Fruit fly (Drosophila melanogaster) whole organism, adult: ENCODE measurements around the gene Lectin-galC1.

Experiments used
- CG11617 ChIP-seq: fragments of 200-800 bp; sonication (Bioruptor generic); optimal IDR thresholded peaks from 2 replicates; lab custom pipeline; 2017; ENCODE audit warnings: mild to moderate bottlenecking, missing biosample characterization, missing genetic modification reagents, missing genetic modification characterization
- CG12768 ChIP-seq: fragments of 200-800 bp; sonication (Bioruptor generic); optimal IDR thresholded peaks from 2 replicates; lab custom pipeline; 2017; ENCODE audit warnings: missing biosample characterization, missing genetic modification characterization, mild to moderate bottlenecking, moderate library complexity, missing genetic modification reagents
- CG14711 ChIP-seq: fragments of 200-800 bp; sonication (Bioruptor generic); optimal IDR thresholded peaks from 2 replicates; lab custom pipeline; 2018; ENCODE audit warnings: missing biosample characterization, mild to moderate bottlenecking, missing genetic modification characterization, moderate library complexity
- CG1620 ChIP-seq: fragments of 200-800 bp; sonication (Bioruptor generic); optimal IDR thresholded peaks from 2 replicates; lab custom pipeline; 2016; ENCODE audit warnings: missing biosample characterization, missing genetic modification characterization
- CG33017 ChIP-seq: fragments of 200-800 bp; sonication (Bioruptor generic); optimal IDR thresholded peaks from 2 replicates; lab custom pipeline; 2018; ENCODE audit warnings: missing biosample characterization, mild to moderate bottlenecking, missing genetic modification characterization, moderate library complexity
- CG5204 ChIP-seq: fragments of 200-800 bp; sonication (Bioruptor generic); optimal IDR thresholded peaks from 2 replicates; lab custom pipeline; 2016; ENCODE audit warnings: missing biosample characterization, missing genetic modification characterization
- CG7045 ChIP-seq: fragments of 200-800 bp; sonication (Bioruptor generic); optimal IDR thresholded peaks from 2 replicates; lab custom pipeline; 2017; ENCODE audit warnings: missing biosample characterization, mild to moderate bottlenecking, missing genetic modification characterization
- CG7101 ChIP-seq: fragments of 200-800 bp; sonication (Bioruptor generic); optimal IDR thresholded peaks from 2 replicates; lab custom pipeline; 2018; ENCODE audit warnings: missing biosample characterization, mild to moderate bottlenecking, missing genetic modification characterization, moderate library complexity
- Clk ChIP-seq: fragments of 200-800 bp; sonication (Bioruptor generic); optimal IDR thresholded peaks from 2 replicates; lab custom pipeline; 2017; ENCODE audit warnings: missing biosample characterization, missing genetic modification characterization
- Crg-1 ChIP-seq: fragments of 200-800 bp; sonication (Bioruptor generic); optimal IDR thresholded peaks from 2 replicates; lab custom pipeline; 2016; ENCODE audit warnings: missing biosample characterization, missing genetic modification characterization
- Hr96 ChIP-seq: fragments of 200-800 bp; sonication (Bioruptor generic); optimal IDR thresholded peaks from 2 replicates; lab custom pipeline; 2016; ENCODE audit warnings: missing biosample characterization, missing genetic modification characterization
- Mnt ChIP-seq: fragments of 200-800 bp; sonication (Bioruptor generic); optimal IDR thresholded peaks from 2 replicates; lab custom pipeline; 2016; ENCODE audit warnings: missing biosample characterization, mild to moderate bottlenecking, missing genetic modification characterization
- bab1 ChIP-seq: fragments of 200-800 bp; sonication (Bioruptor generic); optimal IDR thresholded peaks from 3 replicates; lab custom pipeline; 2019; ENCODE audit warnings: missing biosample characterization, mild to moderate bottlenecking, missing genetic modification characterization, moderate library complexity
- cic ChIP-seq: fragments of 200-800 bp; sonication (Bioruptor generic); optimal IDR thresholded peaks from 2 replicates; lab custom pipeline; 2017; ENCODE audit warnings: missing biosample characterization, mild to moderate bottlenecking, missing genetic modification characterization, moderate library complexity
- cnc ChIP-seq, 2 experiments: fragments of >200 bp; optimal IDR thresholded peaks; 2 replicates each; lab custom pipeline; 2017
- kay ChIP-seq: fragments of 200-800 bp; sonication (Bioruptor generic); peaks from one replicate; lab custom pipeline; 2016; ENCODE audit warnings: missing biosample characterization, missing genetic modification characterization, borderline replicate concordance
- ovo ChIP-seq: fragments of 200-800 bp; sonication (Bioruptor generic); optimal IDR thresholded peaks from 2 replicates; lab custom pipeline; 2016; ENCODE audit warnings: missing biosample characterization, missing genetic modification characterization
- pad ChIP-seq: fragments of 200-800 bp; sonication (Bioruptor generic); optimal IDR thresholded peaks from 3 replicates; lab custom pipeline; 2017; ENCODE audit warnings: missing biosample characterization, missing genetic modification characterization, mild to moderate bottlenecking, moderate library complexity, missing genetic modification reagents
- tj ChIP-seq: fragments of 200-800 bp; sonication (Bioruptor generic); optimal IDR thresholded peaks from 3 replicates; lab custom pipeline; 2017; ENCODE audit warnings: missing biosample characterization, mild to moderate bottlenecking, missing genetic modification characterization, moderate library complexity
- toe ChIP-seq: fragments of 200-800 bp; sonication (Bioruptor generic); optimal IDR thresholded peaks from 2 replicates; lab custom pipeline; 2016; ENCODE audit warnings: missing biosample characterization, missing genetic modification characterization

The Lectin-galC1 gene

DNA sequence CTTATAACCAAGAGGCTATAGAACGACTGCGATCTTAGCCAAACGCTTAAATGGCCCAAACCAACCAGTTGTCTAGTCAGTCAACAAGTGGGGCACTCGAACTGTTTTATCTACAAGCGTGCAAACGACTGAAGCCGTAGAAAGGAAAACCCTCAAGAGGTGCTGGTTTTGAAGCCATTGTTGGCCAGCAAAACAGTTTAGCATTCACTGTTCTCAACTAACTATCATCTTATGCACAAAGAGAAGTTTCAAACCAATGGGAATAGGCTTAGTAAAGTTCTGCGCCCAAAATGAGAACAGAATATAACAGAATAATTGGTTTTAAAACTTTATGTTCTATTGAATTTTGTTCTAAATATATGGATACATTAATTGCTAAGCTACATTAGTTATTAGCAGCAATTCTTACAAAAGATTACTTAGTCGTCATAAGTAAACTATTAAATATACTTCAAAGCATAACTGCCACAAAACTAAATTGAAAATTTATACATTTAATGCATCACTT is 23.5 kb upstream of the Lectin-galC1 start, which contains the start of gene CG31798:
CG31798 (plus strand) TSS at position 458 of the 508 bp plus-strand sequence.
- TF ChIP-seq bab1 = no peak
- no peak for TF ChIP-seq CG33017 (tag; lab: Kevin White, UChicago)
- no peak for TF ChIP-seq pad (GFP tag; lab: Kevin White, UChicago)
- TF ChIP-seq tj (GFP tag; lab: Kevin White, UChicago) = no peak
- no peak for TF ChIP-seq CG7101 (tag; lab: Kevin White, UChicago)
- TF ChIP-seq CG11617 = no peak
- no peak for TF ChIP-seq Mnt (GFP tag; lab: Kevin White, UChicago)
- no peak for TF ChIP-seq ovo (GFP tag; lab: Kevin White, UChicago)
- no peak for TF ChIP-seq Clk (GFP tag; lab: Kevin White, UChicago)
- TF ChIP-seq cic = no peak

DNA sequence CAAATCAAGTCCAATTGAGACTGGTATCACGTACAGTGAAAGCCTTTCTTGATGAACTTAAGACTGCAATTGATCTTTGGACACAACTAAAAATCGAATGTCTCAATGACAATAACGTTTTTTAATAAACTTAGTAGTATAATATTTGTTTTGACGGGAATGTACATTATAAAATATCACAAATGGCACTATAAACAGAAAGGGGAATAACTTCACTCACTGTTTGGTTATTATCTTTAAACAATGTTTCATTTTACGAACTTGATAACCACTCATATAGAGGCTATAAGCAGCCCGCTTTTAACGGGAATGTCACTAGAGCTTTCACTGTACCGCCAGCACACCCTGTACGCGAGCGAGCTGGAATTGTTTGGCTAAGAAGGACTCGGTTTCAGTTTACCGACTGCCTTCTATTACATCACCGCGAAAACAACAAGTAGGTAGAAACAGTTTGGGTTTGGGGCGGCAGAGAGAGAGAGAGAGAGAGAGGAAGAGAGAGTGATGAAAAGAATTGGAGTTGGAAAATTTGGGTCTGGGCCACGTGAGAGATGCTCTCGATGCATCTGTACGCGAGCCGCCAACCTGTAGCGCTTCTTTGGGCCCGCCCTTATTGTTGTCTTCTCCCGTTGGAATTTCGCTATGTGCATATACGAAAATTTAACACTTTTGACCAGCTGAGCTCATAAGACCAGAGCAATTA is 19.5 kb upstream of the Lectin-galC1 start:
- TF ChIP-seq CG5204 = peak; percentile 40
- no peak for TF ChIP-seq Crg-1 (GFP tag; lab: Kevin White, UChicago)
- TF ChIP-seq CG7101 (tag; lab: Kevin White, UChicago) = peak; percentile 48
- TF ChIP-seq cnc (optimal IDR thresholded peaks at IDR 0.05; lab: Kevin White, UChicago) = no peak
- TF ChIP-seq CG1620 (GFP tag; lab: Kevin White, UChicago) = no peak
- no peak for TF ChIP-seq pad (GFP tag; lab: Kevin White, UChicago)
- no peak for TF ChIP-seq CG14711
- TF ChIP-seq CG7045 (GFP tag; lab: Kevin White, UChicago) = peak; percentile 23
- peak; percentile 53 for TF ChIP-seq toe (GFP tag; lab: Kevin White, UChicago)
- TF ChIP-seq kay (GFP tag; lab: Kevin White, UChicago) = no peak
- no peak for TF ChIP-seq tj (GFP tag; lab: Kevin White, UChicago)
- TF ChIP-seq CG12768 = peak; percentile 68
- TF ChIP-seq CG11617 = peak; percentile 42
- TF ChIP-seq CG33017 (tag; lab: Kevin White, UChicago) = peak; percentile 29
- peak; percentile 43 for TF ChIP-seq Hr96 (GFP tag; lab: Kevin White, UChicago)
- TF ChIP-seq cic = peak; percentile 2
- peak; percentile 21 for TF ChIP-seq Clk (GFP tag; lab: Kevin White, UChicago)
- no peak for TF ChIP-seq bab1
- TF ChIP-seq Mnt (GFP tag; lab: Kevin White, UChicago) = no peak
- no peak for TF ChIP-seq ovo (GFP tag; lab: Kevin White, UChicago)

DNA sequence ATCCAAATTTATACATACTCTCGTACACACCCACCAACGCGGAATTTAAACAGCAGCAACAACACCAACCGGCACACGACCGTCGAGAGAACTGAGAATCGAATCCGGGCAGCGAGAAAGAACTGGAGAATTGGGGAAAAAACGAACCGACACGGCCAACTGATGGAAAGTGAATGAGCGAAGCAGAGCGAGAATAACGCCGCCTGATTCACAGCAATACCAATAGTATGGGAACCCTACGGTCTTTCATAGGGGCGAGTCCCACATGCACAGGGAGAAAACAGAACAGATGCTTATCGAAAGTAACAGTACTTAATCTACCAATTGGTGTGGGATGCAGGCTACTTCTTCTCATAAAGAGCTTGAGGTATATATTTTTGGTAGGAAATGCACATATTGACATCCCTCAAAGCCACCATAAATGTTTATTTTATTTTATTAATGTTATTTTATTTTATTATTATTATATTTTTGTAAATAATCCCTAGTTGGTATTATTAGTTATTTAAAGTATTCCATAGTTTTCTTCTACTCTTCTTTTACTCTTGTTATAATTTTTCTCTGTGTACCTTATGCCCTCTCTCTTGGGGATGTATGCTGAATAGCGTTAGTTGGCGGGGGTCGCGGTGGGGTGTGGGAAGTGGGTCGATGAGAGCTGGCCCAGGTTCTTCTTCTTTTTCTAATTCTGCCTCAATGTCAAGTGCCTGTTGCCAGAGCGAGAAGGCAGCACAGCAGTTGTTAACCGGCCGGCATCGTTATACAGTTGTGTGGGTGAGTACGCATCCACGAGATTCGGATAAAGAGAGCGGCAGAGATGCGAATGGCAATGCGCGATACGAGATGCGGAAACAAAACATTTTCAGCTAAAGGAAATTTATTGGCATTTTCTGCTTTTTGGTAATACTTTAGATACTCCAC is 18.7 kb upstream of the Lectin-galC1 start, which contains the start of gene CG17544:
CG17544 (minus strand) TSS at position 177 of the 918 bp plus-strand sequence.
- TF ChIP-seq CG12768 = peak; percentile 88
- TF ChIP-seq Hr96 (GFP tag; lab: Kevin White, UChicago) = peak; percentile 26
- peak; percentile 64 for TF ChIP-seq cic
- no peak for TF ChIP-seq cnc (optimal IDR thresholded peaks at IDR 0.05; lab: Kevin White, UChicago)
- TF ChIP-seq CG33017 (tag; lab: Kevin White, UChicago) = peak; percentile 57
- TF ChIP-seq ovo (GFP tag; lab: Kevin White, UChicago) = peak; percentile 20
- peak; percentile 71 for TF ChIP-seq CG7045 (GFP tag; lab: Kevin White, UChicago)
- peak; percentile 15 for TF ChIP-seq kay (GFP tag; lab: Kevin White, UChicago)
- TF ChIP-seq toe (GFP tag; lab: Kevin White, UChicago) = peak; percentile 49
- TF ChIP-seq bab1 = no peak
- TF ChIP-seq Mnt (GFP tag; lab: Kevin White, UChicago) = no peak
- TF ChIP-seq Crg-1 (GFP tag; lab: Kevin White, UChicago) = peak; percentile 41
- peak; percentile 86 for TF ChIP-seq CG11617
- peak; percentile 95 for TF ChIP-seq pad (GFP tag; lab: Kevin White, UChicago)
- TF ChIP-seq CG5204 = peak; percentile 41
- TF ChIP-seq CG7101 (tag; lab: Kevin White, UChicago) = peak; percentile 74
- TF ChIP-seq tj (GFP tag; lab: Kevin White, UChicago) = peak; percentile 62
- no peak for TF ChIP-seq CG1620 (GFP tag; lab: Kevin White, UChicago)
- TF ChIP-seq CG14711 = peak; percentile 65
- TF ChIP-seq Clk (GFP tag; lab: Kevin White, UChicago) = no peak

DNA sequence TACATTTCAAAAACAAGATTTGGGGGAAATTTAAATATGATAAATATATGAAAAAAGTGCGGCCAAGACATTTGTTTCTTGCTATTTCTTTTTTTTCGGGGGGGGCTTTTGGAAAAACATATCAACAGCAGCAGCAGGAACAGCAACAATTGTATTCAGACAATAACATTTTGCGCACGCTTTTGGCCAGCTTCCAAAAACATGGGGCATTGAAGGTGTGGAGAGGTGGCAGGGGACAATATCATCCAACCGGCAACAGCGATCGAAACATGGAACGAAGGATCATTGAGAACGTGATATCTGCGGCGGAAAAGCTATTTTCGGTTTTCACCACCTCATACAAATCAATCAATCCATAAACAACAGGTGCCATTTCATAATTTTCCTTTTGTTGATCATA is 15.3 kb upstream of the Lectin-galC1 start:
- no peak for TF ChIP-seq cic
- TF ChIP-seq CG33017 (tag; lab: Kevin White, UChicago) = no peak
- no peak for TF ChIP-seq CG14711
- TF ChIP-seq CG7045 (GFP tag; lab: Kevin White, UChicago) = no peak
- TF ChIP-seq Crg-1 (GFP tag; lab: Kevin White, UChicago) = no peak
- no peak for TF ChIP-seq CG7101 (tag; lab: Kevin White, UChicago)
- TF ChIP-seq Clk (GFP tag; lab: Kevin White, UChicago) = no peak
- TF ChIP-seq tj (GFP tag; lab: Kevin White, UChicago) = no peak
- TF ChIP-seq CG11617 = no peak
- no peak for TF ChIP-seq ovo (GFP tag; lab: Kevin White, UChicago)
- no peak for TF ChIP-seq kay (GFP tag; lab: Kevin White, UChicago)
- no peak for TF ChIP-seq pad (GFP tag; lab: Kevin White, UChicago)
- no peak for TF ChIP-seq CG12768
- TF ChIP-seq Hr96 (GFP tag; lab: Kevin White, UChicago) = no peak
- no peak for TF ChIP-seq cnc (optimal IDR thresholded peaks at IDR 0.05; lab: Kevin White, UChicago)
- TF ChIP-seq bab1 = no peak

DNA sequence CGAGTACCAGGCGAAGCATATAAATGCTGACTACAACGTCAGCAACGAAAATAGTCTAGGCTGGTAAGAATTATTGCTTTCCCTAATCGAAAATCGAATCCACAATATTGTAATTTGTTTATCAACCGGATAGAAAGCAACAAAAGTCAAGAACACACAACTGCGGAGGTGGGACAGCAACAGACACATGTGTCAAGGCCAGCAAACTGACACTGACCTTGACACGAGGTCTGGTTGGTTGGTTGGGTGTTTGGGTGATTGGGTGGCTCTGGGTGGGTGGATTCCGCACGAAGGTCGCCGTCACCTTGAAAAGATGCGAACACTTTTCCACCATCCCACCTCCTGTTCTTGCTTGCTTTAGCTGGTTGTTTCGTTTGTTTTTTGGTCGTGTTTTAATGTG is 14.6 kb upstream of the Lectin-galC1 start:
- TF ChIP-seq Mnt (GFP tag; lab: Kevin White, UChicago) = no peak
- no peak for TF ChIP-seq toe (GFP tag; lab: Kevin White, UChicago)
- no peak for TF ChIP-seq Clk (GFP tag; lab: Kevin White, UChicago)
- no peak for TF ChIP-seq Crg-1 (GFP tag; lab: Kevin White, UChicago)
- no peak for TF ChIP-seq CG12768
- no peak for TF ChIP-seq Hr96 (GFP tag; lab: Kevin White, UChicago)
- TF ChIP-seq CG7045 (GFP tag; lab: Kevin White, UChicago) = no peak
- no peak for TF ChIP-seq cic
- no peak for TF ChIP-seq CG14711
- no peak for TF ChIP-seq pad (GFP tag; lab: Kevin White, UChicago)
- TF ChIP-seq CG7101 (tag; lab: Kevin White, UChicago) = no peak
- no peak for TF ChIP-seq CG11617
- TF ChIP-seq cnc (optimal IDR thresholded peaks at IDR 0.05; lab: Kevin White, UChicago) = no peak
- TF ChIP-seq CG1620 (GFP tag; lab: Kevin White, UChicago) = no peak
- no peak for TF ChIP-seq CG5204
- no peak for TF ChIP-seq tj (GFP tag; lab: Kevin White, UChicago)
- TF ChIP-seq CG33017 (tag; lab: Kevin White, UChicago) = no peak
- TF ChIP-seq kay (GFP tag; lab: Kevin White, UChicago) = no peak
- TF ChIP-seq bab1 = no peak
